Worm (Caenorhabditis elegans): ENCODE measurements around the gene T04C12.33.

ce11 chrV:11075209-11076027 lies 23.4 kb downstream of the T04C12.33 start:
- TF ChIP-seq dmd-4 (tag; optimal IDR thresholded peaks at IDR 0.05) (no peak), nhr-11 (tag; optimal IDR thresholded peaks at IDR 0.05) (no peak), ztf-11 (tag; optimal IDR thresholded peaks at IDR 0.05) (no peak), blmp-1 (tag; optimal IDR thresholded peaks at IDR 0.05; ENCODE audit: insufficient read depth) (no peak), gmeb-1 (tag; optimal IDR thresholded peaks at IDR 0.05) (no peak), ama-1 (optimal IDR thresholded peaks at IDR 0.05) (no peak), fos-1 (tag; optimal IDR thresholded peaks at IDR 0.05) (peak; percentile 41), unc-62 (GFP tag; optimal IDR thresholded peaks at IDR 0.05) (no peak)

Measured in whole organism, L2 larva.